Worm (Caenorhabditis elegans): Measurements from ENCODE around the gene R144.11.
"Not testable (repeated sequence)": the region's sequence is repeated elsewhere in the genome, so short reads cannot be mapped to it uniquely, and the experiment has no call there.

- TF ChIP-seq pqm-1 (tag; optimal IDR thresholded peaks at IDR 0.05); ceh-28 (tag; optimal IDR thresholded peaks at IDR 0.05); nhr-77 (tag; optimal IDR thresholded peaks at IDR 0.05); fkh-10 (GFP tag; optimal IDR thresholded peaks at IDR 0.05); snpc-4 (tag; optimal IDR thresholded peaks at IDR 0.05); nhr-76 (tag; optimal IDR thresholded peaks at IDR 0.05): not testable (repeated sequence)
- TF ChIP-seq elt-1 (tag; optimal IDR thresholded peaks at IDR 0.05) (peak; percentile 11), nhr-43 (tag; optimal IDR thresholded peaks at IDR 0.05; ENCODE audit: poor library complexity, severe bottlenecking) (peak; percentile 58), skn-1 (tag; optimal IDR thresholded peaks at IDR 0.05) (peak; percentile 65), pha-4 (tag; optimal IDR thresholded peaks at IDR 0.05) (peak; percentile 76)
These were observed 22.8 kb upstream of the R144.11 start for ce11 chrIII:5031375-5031836.
